Worm (Caenorhabditis elegans) whole organism, mixed stage, embryonic: Measurements from ENCODE around the gene svh-2.

Experiments
- blmp-1 ChIP-seq: fragments of 150-350 bp; optimal IDR thresholded peaks from 2 replicates; lab custom pipeline; 2014; ENCODE audit warnings: missing biosample characterization, missing genetic modification characterization
- ces-1 ChIP-seq: fragments of 150-350 bp; optimal IDR thresholded peaks from 2 replicates; lab custom pipeline; 2014; ENCODE audit warnings: missing biosample characterization, missing genetic modification reagents, missing genetic modification characterization
- elt-3 ChIP-seq: fragments of 150-350 bp; optimal IDR thresholded peaks from 2 replicates; lab custom pipeline; 2014; ENCODE audit warnings: missing biosample characterization, missing genetic modification characterization
- lin-13 ChIP-seq: fragments of 150-350 bp; optimal IDR thresholded peaks from 2 replicates; lab custom pipeline; 2014; ENCODE audit warnings: missing biosample characterization, missing genetic modification characterization
- nhr-2 ChIP-seq: fragments of 150-350 bp; optimal IDR thresholded peaks from 2 replicates; lab custom pipeline; 2014; ENCODE audit warnings: missing biosample characterization, missing genetic modification characterization
- nhr-237 ChIP-seq: fragments of 150-350 bp; optimal IDR thresholded peaks from 2 replicates; lab custom pipeline; 2014; ENCODE audit warnings: missing biosample characterization, missing genetic modification characterization
- pha-4 ChIP-seq: fragments of 150-350 bp; optimal IDR thresholded peaks from 2 replicates; lab custom pipeline; 2018; ENCODE audit warnings: missing biosample characterization, missing genetic modification reagents, missing genetic modification characterization
- snpc-4 ChIP-seq: fragments of 150-350 bp; optimal IDR thresholded peaks from 2 replicates; lab custom pipeline; 2014; ENCODE audit warnings: missing biosample characterization, missing genetic modification characterization
- unc-62 ChIP-seq: fragments of 150-350 bp; optimal IDR thresholded peaks from 2 replicates; lab custom pipeline; 2014; ENCODE audit warnings: missing biosample characterization, missing genetic modification reagents, missing genetic modification characterization
- ztf-11 ChIP-seq: fragments of 150-350 bp; optimal IDR thresholded peaks from 2 replicates; lab custom pipeline; 2014; ENCODE audit warnings: missing biosample characterization, missing genetic modification characterization

DNA sequence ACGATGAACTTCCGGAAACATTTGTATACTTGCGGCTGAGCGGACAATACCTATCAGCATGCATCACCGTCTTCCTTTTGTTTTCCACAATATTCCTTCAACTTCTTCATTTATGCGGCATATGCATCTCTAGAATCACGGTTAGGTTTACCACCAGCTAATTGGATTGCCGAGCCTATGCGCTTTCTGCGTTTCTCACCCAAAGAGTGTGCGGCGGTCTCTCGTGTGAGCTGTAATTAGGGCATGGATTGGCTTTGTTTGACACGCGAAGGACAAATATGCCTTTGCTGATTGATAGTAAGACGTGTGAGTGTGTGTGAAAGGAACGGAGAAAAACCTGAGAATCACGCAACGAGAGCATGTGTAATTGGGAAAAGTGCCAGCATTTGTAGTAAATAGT lies 60.5 kb downstream of the svh-2 start:
- TF ChIP-seq snpc-4 (tag; lab: Kevin White, UChicago) (no peak), ztf-11 (tag; lab: Kevin White, UChicago) (no peak), lin-13 (tag; lab: Kevin White, UChicago) (no peak), blmp-1 (tag; lab: Kevin White, UChicago) (no peak), elt-3 (tag; lab: Kevin White, UChicago) (no peak), pha-4 (tag; lab: Kevin White, UChicago) (no peak), ces-1 (peak; percentile 84), nhr-2 (tag; lab: Kevin White, UChicago) (no peak), nhr-237 (tag; lab: Kevin White, UChicago) (no peak), unc-62 (GFP tag; lab: Kevin White, UChicago) (no peak)
